Worm (Caenorhabditis elegans) whole organism, young adult: ENCODE measurements around the gene nep-21.
"Not testable (repeated sequence)": the region's sequence is repeated elsewhere in the genome, so short reads cannot be mapped to it uniquely, and the experiment has no call there.

Source experiments
- B0019.2 ChIP-seq: fragments of 200-800 bp; sonication (Bioruptor generic); conservative IDR thresholded peaks from 2 replicates; pipeline ENCODE4 v1.3.6; 2022; ENCODE audit warnings: missing genetic modification reagents, missing genetic modification characterization, missing compliant biosample characterization
- F33H1.4 ChIP-seq: fragments of 200-800 bp; sonication (Bioruptor generic); IDR thresholded peaks from 2 replicates; pipeline ENCODE4 v1.3.6; 2022; ENCODE audit warnings: missing genetic modification reagents, missing genetic modification characterization, missing compliant biosample characterization
- F37B4.10 ChIP-seq: fragments of 200-800 bp; sonication (Bioruptor generic); IDR thresholded peaks from 2 replicates; pipeline ENCODE4 v1.3.6; 2022; ENCODE audit warnings: missing genetic modification characterization, missing compliant biosample characterization
- F49E8.2 ChIP-seq: sonication (generic microtip); optimal IDR thresholded peaks from 3 replicates; lab custom pipeline; 2017; ENCODE audit warnings: missing genetic modification characterization, mild to moderate bottlenecking, missing compliant biosample characterization, antibody characterized with exemption, moderate library complexity; ENCODE audit not compliant: insufficient read depth
- F55B11.4 ChIP-seq: sonication (generic microtip); optimal IDR thresholded peaks from 2 replicates; lab custom pipeline; 2016; ENCODE audit warnings: missing compliant biosample characterization, missing genetic modification characterization, borderline replicate concordance; ENCODE audit not compliant: insufficient read depth
- F57C9.4 ChIP-seq: sonication (generic microtip); optimal IDR thresholded peaks from 2 replicates; lab custom pipeline; 2017; ENCODE audit warnings: mild to moderate bottlenecking, missing genetic modification characterization, missing compliant biosample characterization
- T07F8.4 ChIP-seq: sonication (generic microtip); optimal IDR thresholded peaks from 2 replicates; lab custom pipeline; 2016; ENCODE audit warnings: mild to moderate bottlenecking, missing genetic modification characterization, moderate library complexity, missing compliant biosample characterization
- Y53G8AR.9 ChIP-seq: fragments of 200-800 bp; sonication (Bioruptor generic); conservative IDR thresholded peaks from 2 replicates; pipeline ENCODE4 v1.3.6; 2022; ENCODE audit warnings: missing genetic modification reagents, missing genetic modification characterization, missing compliant biosample characterization
- Y56A3A.18 ChIP-seq: fragments of 200-800 bp; sonication (Bioruptor generic); IDR thresholded peaks from 2 replicates; pipeline ENCODE4 v1.3.6; 2022; ENCODE audit warnings: missing genetic modification reagents, missing genetic modification characterization, missing compliant biosample characterization
- Y67H2A.10 ChIP-seq: fragments of 200-800 bp; sonication (Bioruptor generic); conservative IDR thresholded peaks from 2 replicates; pipeline ENCODE4 v1.3.6; 2022; ENCODE audit warnings: missing genetic modification reagents, missing genetic modification characterization, missing compliant biosample characterization
- Y95B8A.8 ChIP-seq: fragments of 200-800 bp; sonication (Bioruptor generic); IDR thresholded peaks from 2 replicates; pipeline ENCODE4 v1.3.6; 2022; ENCODE audit warnings: missing genetic modification reagents, missing genetic modification characterization, missing compliant biosample characterization
- atf-7 ChIP-seq: sonication (generic microtip); optimal IDR thresholded peaks from 2 replicates; lab custom pipeline; 2017; ENCODE audit warnings: mild to moderate bottlenecking, missing genetic modification characterization, missing compliant biosample characterization
- attf-3 ChIP-seq: fragments of 200-800 bp; sonication (Bioruptor generic); conservative IDR thresholded peaks from 2 replicates; pipeline ENCODE4 v1.3.6; 2022; ENCODE audit warnings: missing genetic modification reagents, missing genetic modification characterization, missing compliant biosample characterization
- bed-1 ChIP-seq: fragments of 200-800 bp; sonication (Bioruptor generic); IDR thresholded peaks from 2 replicates; pipeline ENCODE4 v1.3.6; 2022; ENCODE audit warnings: missing genetic modification reagents, missing genetic modification characterization, missing compliant biosample characterization
- ccch-3 ChIP-seq: fragments of 200-800 bp; sonication (Bioruptor generic); optimal IDR thresholded peaks from 2 replicates; lab custom pipeline; 2018; ENCODE audit warnings: mild to moderate bottlenecking, missing genetic modification characterization, missing compliant biosample characterization
- cebp-1 ChIP-seq, 2 experiments: fragments of 200-800 bp in 1 of 2; sonication (Bioruptor generic) in 1 of 2; sonication (generic microtip) in 1 of 2; IDR thresholded peaks in 1 of 2; optimal IDR thresholded peaks in 1 of 2; 2 replicates each; pipeline versions ENCODE4 v1.3.6 to Lab custom; 2017 to 2022; ENCODE audit warnings: missing compliant biosample characterization in 2 of 2, missing genetic modification characterization in 2 of 2, mild to moderate bottlenecking in 1 of 2, missing genetic modification reagents in 1 of 2, moderate library complexity in 1 of 2
- ceh-58 ChIP-seq: fragments of 200-800 bp; sonication (Bioruptor generic); IDR thresholded peaks from 2 replicates; pipeline ENCODE4 v1.3.6; 2022; ENCODE audit warnings: missing genetic modification characterization, missing compliant biosample characterization
- dox-1 ChIP-seq: fragments of 200-800 bp; sonication (Bioruptor generic); IDR thresholded peaks from 2 replicates; pipeline ENCODE4 v1.3.6; 2022; ENCODE audit warnings: missing genetic modification reagents, missing genetic modification characterization, missing compliant biosample characterization
- dpff-1 ChIP-seq: sonication (generic microtip); optimal IDR thresholded peaks from 2 replicates; lab custom pipeline; 2017; ENCODE audit warnings: mild to moderate bottlenecking, missing genetic modification characterization, missing compliant biosample characterization
- dpl-1 ChIP-seq: fragments of 150-350 bp; optimal IDR thresholded peaks from 2 replicates; lab custom pipeline; 2014; ENCODE audit warnings: missing biosample characterization, missing genetic modification reagents, missing genetic modification characterization
- efl-1 ChIP-seq: fragments of 150-350 bp; optimal IDR thresholded peaks from 2 replicates; lab custom pipeline; 2014; ENCODE audit warnings: missing biosample characterization, missing genetic modification reagents, missing genetic modification characterization
- egrh-3 ChIP-seq: fragments of 200-800 bp; sonication (Bioruptor generic); IDR thresholded peaks from 2 replicates; pipeline ENCODE4 v1.3.6; 2022; ENCODE audit warnings: missing genetic modification reagents, missing genetic modification characterization, missing compliant biosample characterization
- ets-4 ChIP-seq: fragments of 200-800 bp; sonication (Bioruptor generic); optimal IDR thresholded peaks from 2 replicates; lab custom pipeline; 2018; ENCODE audit warnings: mild to moderate bottlenecking, missing genetic modification characterization, missing compliant biosample characterization
- fkh-3 ChIP-seq: sonication (generic microtip); optimal IDR thresholded peaks from 2 replicates; lab custom pipeline; 2016; ENCODE audit warnings: mild to moderate bottlenecking, missing genetic modification characterization, missing compliant biosample characterization
- hlh-26 ChIP-seq: fragments of 200-800 bp; sonication (Bioruptor generic); conservative IDR thresholded peaks from 2 replicates; pipeline ENCODE4 v1.3.6; 2022; ENCODE audit warnings: missing genetic modification reagents, missing genetic modification characterization, missing compliant biosample characterization
- hmg-1.2 ChIP-seq: fragments of 200-800 bp; sonication (Bioruptor generic); IDR thresholded peaks from 2 replicates; pipeline ENCODE4 v1.3.6; 2022; ENCODE audit warnings: missing genetic modification reagents, missing genetic modification characterization, missing compliant biosample characterization
- lir-1 ChIP-seq: fragments of 200-800 bp; sonication (Bioruptor generic); conservative IDR thresholded peaks from 2 replicates; pipeline ENCODE4 v1.3.6; 2022; ENCODE audit warnings: missing genetic modification reagents, missing genetic modification characterization, missing compliant biosample characterization
- madf-10 ChIP-seq: sonication (generic microtip); optimal IDR thresholded peaks from 2 replicates; lab custom pipeline; 2016; ENCODE audit warnings: mild to moderate bottlenecking, missing genetic modification characterization, missing compliant biosample characterization
- mcd-1 ChIP-seq: fragments of 200-800 bp; sonication (Bioruptor generic); IDR thresholded peaks from 2 replicates; pipeline ENCODE4 v1.3.6; 2022; ENCODE audit warnings: missing genetic modification reagents, missing genetic modification characterization, missing compliant biosample characterization
- mes-4 ChIP-seq: sonication (generic microtip); optimal IDR thresholded peaks from 2 replicates; lab custom pipeline; 2016; ENCODE audit warnings: missing genotype, missing genetic modification characterization, missing compliant biosample characterization
- nfya-2 ChIP-seq: fragments of 200-800 bp; sonication (Bioruptor generic); IDR thresholded peaks from 2 replicates; pipeline ENCODE4 v1.3.6; 2022; ENCODE audit warnings: missing genetic modification reagents, missing genetic modification characterization, missing compliant biosample characterization
- nhr-120 ChIP-seq: fragments of 200-800 bp; sonication (Bioruptor generic); IDR thresholded peaks from 2 replicates; pipeline ENCODE4 v1.3.6; 2022; ENCODE audit warnings: missing genetic modification characterization, missing compliant biosample characterization
- nhr-80 ChIP-seq: sonication (generic microtip); optimal IDR thresholded peaks from 2 replicates; lab custom pipeline; 2016; ENCODE audit warnings: missing genetic modification characterization, missing compliant biosample characterization
- nhr-90 ChIP-seq: sonication (generic microtip); optimal IDR thresholded peaks from 2 replicates; lab custom pipeline; 2016; ENCODE audit warnings: missing genotype, mild to moderate bottlenecking, missing genetic modification characterization, missing compliant biosample characterization
- rpc-1 ChIP-seq, 2 experiments: fragments of 150-350 bp in 1 of 2; sonication (generic microtip) in 1 of 2; optimal IDR thresholded peaks; 2 replicates each; lab custom pipeline; 2014 to 2018; ENCODE audit warnings: missing biosample characterization in 1 of 2, missing genetic modification characterization in 1 of 2, missing genetic modification reagents in 1 of 2, missing genotype in 1 of 2
- sdz-38 ChIP-seq: sonication (generic microtip); optimal IDR thresholded peaks from 2 replicates; lab custom pipeline; 2016; ENCODE audit warnings: missing genotype, missing genetic modification characterization, missing compliant biosample characterization
- sptf-2 ChIP-seq: fragments of 200-800 bp; sonication (Bioruptor generic); optimal IDR thresholded peaks from 2 replicates; lab custom pipeline; 2018; ENCODE audit warnings: mild to moderate bottlenecking, missing genetic modification characterization, missing compliant biosample characterization
- tbp1 ChIP-seq: fragments of 200-800 bp; sonication (Bioruptor generic); optimal IDR thresholded peaks from 2 replicates; lab custom pipeline; 2018; ENCODE audit warnings: mild to moderate bottlenecking, missing genetic modification characterization, missing compliant biosample characterization
- tbx-9 ChIP-seq: sonication (generic microtip); optimal IDR thresholded peaks from 2 replicates; lab custom pipeline; 2016; ENCODE audit warnings: borderline replicate concordance, missing genetic modification characterization, inconsistent platforms, missing compliant biosample characterization
- tlf-1 ChIP-seq: fragments of 200-800 bp; sonication (Bioruptor generic); optimal IDR thresholded peaks from 2 replicates; lab custom pipeline; 2018; ENCODE audit warnings: mild to moderate bottlenecking, missing genetic modification characterization, missing compliant biosample characterization
- unc-62 ChIP-seq: fragments of 150-350 bp; optimal IDR thresholded peaks from 2 replicates; lab custom pipeline; 2014; ENCODE audit warnings: missing biosample characterization, missing genetic modification reagents, missing genetic modification characterization
- zfh-2 ChIP-seq: fragments of 200-800 bp; sonication (Bioruptor generic); conservative IDR thresholded peaks from 2 replicates; pipeline ENCODE4 v1.3.6; 2022; ENCODE audit warnings: missing genetic modification reagents, missing genetic modification characterization, missing compliant biosample characterization
- ztf-18 ChIP-seq: sonication (generic microtip); optimal IDR thresholded peaks from 2 replicates; lab custom pipeline; 2016; ENCODE audit warnings: missing genotype, mild to moderate bottlenecking, missing genetic modification characterization, missing compliant biosample characterization
- ztf-25 ChIP-seq: fragments of 200-800 bp; sonication (Bioruptor generic); IDR thresholded peaks from 2 replicates; pipeline ENCODE4 v1.3.6; 2022; ENCODE audit warnings: missing genetic modification reagents, missing genetic modification characterization, missing compliant biosample characterization
- ztf-26 ChIP-seq: sonication (generic microtip); optimal IDR thresholded peaks from 2 replicates; lab custom pipeline; 2017; ENCODE audit warnings: missing genetic modification characterization, missing compliant biosample characterization

The nep-21 gene

ce11 chrV:14205214-14205613, 21.1 kb downstream of the nep-21 start, which contains the start of gene T16A9.3:
Gene T16A9.3, plus strand, starts transcription at chrV:14205514.
- not testable (repeated sequence) for TF ChIP-seq nhr-80; Y67H2A.10 (GFP tag; lab: Robert Waterston, UW); dpff-1 (tag; lab: Kevin White, UChicago)

- TF ChIP-seq F33H1.4 (GFP tag; lab: Robert Waterston, UW): 0 out of 2 replicates have a peak, but pooled peaks have one; percentile 12
- TF ChIP-seq egrh-3 (GFP tag; lab: Robert Waterston, UW): peak; percentile 71
- TF ChIP-seq dox-1 (GFP tag; lab: Robert Waterston, UW): peak; percentile 67
- TF ChIP-seq hmg-1.2: 0 out of 2 replicates have a peak, but pooled peaks have one; percentile 7
- TF ChIP-seq mcd-1 (GFP tag; lab: Robert Waterston, UW): peak; percentile 73
- TF ChIP-seq ztf-18: peak; percentile 7
These were observed 22.5 kb downstream of the nep-21 start for ce11 chrV:14203809-14204208.

- TF ChIP-seq Y53G8AR.9 (GFP tag; lab: Robert Waterston, UW) (0 out of 2 replicates have a peak, but pooled peaks have one; percentile 27), unc-62 (GFP tag; lab: Kevin White, UChicago) (peak; percentile 36), mcd-1 (GFP tag; lab: Robert Waterston, UW) (peak; percentile 78), F55B11.4 (tag; lab: Kevin White, UChicago) (no peak), ccch-3 (no peak), T07F8.4 (tag; lab: Kevin White, UChicago) (peak; percentile 16), nfya-2 (GFP tag; lab: Robert Waterston, UW) (no peak), B0019.2 (no peak), ztf-25 (GFP tag; lab: Robert Waterston, UW) (no peak), attf-3 (GFP tag; lab: Robert Waterston, UW) (no peak), F37B4.10 (GFP tag; lab: Robert Waterston, UW) (no peak), ztf-26 (tag; lab: Kevin White, UChicago) (peak; percentile 83), ztf-18 (peak; percentile 77), hlh-26 (GFP tag; lab: Robert Waterston, UW) (no peak), Y95B8A.8 (GFP tag; lab: Robert Waterston, UW) (no peak), mes-4 (no peak), F57C9.4 (tag; lab: Kevin White, UChicago) (no peak), tbx-9 (tag; lab: Kevin White, UChicago) (no peak), Y56A3A.18 (GFP tag; lab: Robert Waterston, UW) (no peak), nhr-120 (GFP tag; lab: Robert Waterston, UW) (no peak), tbp1 (GFP tag; lab: Kevin White, UChicago) (peak; percentile 65), F49E8.2 (tag; lab: Kevin White, UChicago) (no peak), zfh-2 (GFP tag; lab: Robert Waterston, UW) (peak; percentile 94), lir-1 (peak; percentile 20; the same call in 1 of the 2 replicates), fkh-3 (tag; lab: Kevin White, UChicago) (no peak), madf-10 (tag; lab: Kevin White, UChicago) (peak; percentile 77), ets-4 (GFP tag; lab: Kevin White, UChicago) (peak; percentile 45), sptf-2 (no peak), cebp-1 (GFP tag; IDR thresholded peaks at IDR 0.05; lab: Robert Waterston, UW) (peak; percentile 100), cebp-1 (tag; optimal IDR thresholded peaks at IDR 0.05; lab: Kevin White, UChicago) (peak; percentile 100), bed-1 (no peak), efl-1 (no peak), nhr-80 (peak; percentile 95), dpl-1 (GFP tag; lab: Kevin White, UChicago) (no peak), atf-7 (tag; lab: Kevin White, UChicago) (peak; percentile 93), rpc-1 (optimal IDR thresholded peaks at IDR 0.05; lab: Kevin White, UChicago) (no peak), rpc-1 (tag; optimal IDR thresholded peaks at IDR 0.05; lab: Kevin White, UChicago) (no peak), sdz-38 (tag; lab: Kevin White, UChicago) (no peak), nhr-90 (tag; lab: Kevin White, UChicago) (peak; percentile 65), ceh-58 (GFP tag; lab: Robert Waterston, UW) (no peak), tlf-1 (GFP tag; lab: Kevin White, UChicago) (peak; percentile 68)
These were observed 26.2 kb downstream of the nep-21 start for ce11 chrV:14200086-14200485.
